Worm (Caenorhabditis elegans) whole organism, midembryonic: ENCODE measurements around the gene nhr-67.

Source experiments
- T22C8.4 ChIP-seq: fragments of 200-800 bp; sonication (Bioruptor generic); IDR thresholded peaks from 2 replicates; pipeline ENCODE4 v1.3.6; 2022; ENCODE audit warnings: missing genetic modification characterization, missing compliant biosample characterization
- cog-1 ChIP-seq: sonication (generic microtip); optimal IDR thresholded peaks from 2 replicates; lab custom pipeline; 2016; ENCODE audit warnings: missing genetic modification characterization, missing compliant biosample characterization
- flt-1 ChIP-seq: fragments of 200-800 bp; sonication (Bioruptor generic); IDR thresholded peaks from 2 replicates; pipeline ENCODE4 v1.3.6; 2022; ENCODE audit warnings: missing genetic modification characterization, missing compliant biosample characterization
- klf-2 ChIP-seq: fragments of 200-800 bp; sonication (Bioruptor generic); conservative IDR thresholded peaks from 2 replicates; pipeline ENCODE4 v1.3.6; 2022; ENCODE audit warnings: missing genetic modification reagents, missing genetic modification characterization, missing compliant biosample characterization
- med-1 ChIP-seq: sonication (generic microtip); optimal IDR thresholded peaks from 2 replicates; lab custom pipeline; 2017; ENCODE audit warnings: missing genetic modification characterization, mild to moderate bottlenecking, missing compliant biosample characterization, antibody characterized with exemption, missing genetic modification reagents; ENCODE audit not compliant: insufficient read depth
- ref-1 ChIP-seq: fragments of 200-800 bp; sonication (Bioruptor generic); conservative IDR thresholded peaks from 2 replicates; pipeline ENCODE4 v1.3.6; 2022; ENCODE audit warnings: missing genetic modification reagents, missing genetic modification characterization, missing compliant biosample characterization
- tab-1 ChIP-seq: fragments of 200-800 bp; sonication (Bioruptor generic); IDR thresholded peaks from 2 replicates; pipeline ENCODE4 v1.3.6; 2022; ENCODE audit warnings: missing genetic modification characterization, missing compliant biosample characterization
- ztf-23 ChIP-seq: fragments of 200-800 bp; sonication (Bioruptor generic); IDR thresholded peaks from 2 replicates; pipeline ENCODE4 v1.3.6; 2022; ENCODE audit warnings: missing genetic modification reagents, missing genetic modification characterization, missing compliant biosample characterization
- ztf-29 ChIP-seq: fragments of 200-800 bp; sonication (Bioruptor generic); IDR thresholded peaks from 2 replicates; pipeline ENCODE4 v1.3.6; 2022; ENCODE audit warnings: missing genetic modification reagents, missing genetic modification characterization, missing compliant biosample characterization

Gene nhr-67

ce11 chrIV:11169652-11170051 is at the start of gene nhr-67:
Gene nhr-67 (plus strand): TSS chrIV:11169748.
- TF ChIP-seq T22C8.4 (GFP tag; lab: Robert Waterston, UW): no peak
- no peak for TF ChIP-seq klf-2 (GFP tag; lab: Robert Waterston, UW)
- no peak for TF ChIP-seq ref-1 (GFP tag; lab: Robert Waterston, UW)
- no peak for TF ChIP-seq ztf-23 (GFP tag; lab: Robert Waterston, UW)
- TF ChIP-seq med-1 (GFP tag; lab: Kevin White, UChicago): no peak
- no peak for TF ChIP-seq cog-1 (tag; lab: Kevin White, UChicago)
- TF ChIP-seq ztf-29 (GFP tag; lab: Robert Waterston, UW): no peak
- TF ChIP-seq tab-1 (GFP tag; lab: Robert Waterston, UW): no peak
- TF ChIP-seq flt-1 (GFP tag; lab: Robert Waterston, UW): no peak

ce11 chrIV:11119972-11120562 is 49.5 kb upstream of the nhr-67 start:
- TF ChIP-seq cog-1 (tag; lab: Kevin White, UChicago) (no peak), med-1 (GFP tag; lab: Kevin White, UChicago) (no peak), T22C8.4 (GFP tag; lab: Robert Waterston, UW) (no peak), ref-1 (GFP tag; lab: Robert Waterston, UW) (no peak), klf-2 (GFP tag; lab: Robert Waterston, UW) (no peak), flt-1 (GFP tag; lab: Robert Waterston, UW) (0 out of 2 replicates have a peak, but pooled peaks have one; percentile 56), tab-1 (GFP tag; lab: Robert Waterston, UW) (no peak), ztf-29 (GFP tag; lab: Robert Waterston, UW) (no peak), ztf-23 (GFP tag; lab: Robert Waterston, UW) (0 out of 2 replicates have a peak, but pooled peaks have one; percentile 41)

- TF ChIP-seq cog-1 (tag; lab: Kevin White, UChicago): no peak
- no peak for TF ChIP-seq tab-1 (GFP tag; lab: Robert Waterston, UW)
- no peak for TF ChIP-seq ref-1 (GFP tag; lab: Robert Waterston, UW)
- TF ChIP-seq T22C8.4 (GFP tag; lab: Robert Waterston, UW): no peak
- no peak for TF ChIP-seq klf-2 (GFP tag; lab: Robert Waterston, UW)
- no peak for TF ChIP-seq ztf-29 (GFP tag; lab: Robert Waterston, UW)
- TF ChIP-seq flt-1 (GFP tag; lab: Robert Waterston, UW): no peak
- TF ChIP-seq med-1 (GFP tag; lab: Kevin White, UChicago): no peak
- no peak for TF ChIP-seq ztf-23 (GFP tag; lab: Robert Waterston, UW)
These were observed 44.9 kb upstream of the nhr-67 start, which contains the start of gene spo-11 for ce11 chrIV:11124674-11125073. Gene spo-11 (minus strand): TSS chrIV:11124862.

ce11 chrIV:11125200-11125599 is 44.3 kb upstream of the nhr-67 start:
- TF ChIP-seq tab-1 (GFP tag; lab: Robert Waterston, UW) (no peak), klf-2 (GFP tag; lab: Robert Waterston, UW) (no peak)

- TF ChIP-seq klf-2 (GFP tag; lab: Robert Waterston, UW) (no peak), ref-1 (GFP tag; lab: Robert Waterston, UW) (no peak), cog-1 (tag; lab: Kevin White, UChicago) (no peak), tab-1 (GFP tag; lab: Robert Waterston, UW) (no peak), ztf-29 (GFP tag; lab: Robert Waterston, UW) (no peak), T22C8.4 (GFP tag; lab: Robert Waterston, UW) (no peak), flt-1 (GFP tag; lab: Robert Waterston, UW) (no peak), med-1 (GFP tag; lab: Kevin White, UChicago) (no peak), ztf-23 (GFP tag; lab: Robert Waterston, UW) (no peak)
These were observed 43.9 kb upstream of the nhr-67 start for ce11 chrIV:11125604-11126003.

ce11 chrIV:11126004-11126027 is 43.7 kb upstream of the nhr-67 start, which contains the start of gene swsn-4:
Gene swsn-4 (plus strand): TSS chrIV:11126024.
- TF ChIP-seq med-1 (GFP tag; lab: Kevin White, UChicago) (no peak), ztf-29 (GFP tag; lab: Robert Waterston, UW) (no peak), ztf-23 (GFP tag; lab: Robert Waterston, UW) (no peak), tab-1 (GFP tag; lab: Robert Waterston, UW) (no peak), klf-2 (GFP tag; lab: Robert Waterston, UW) (no peak), T22C8.4 (GFP tag; lab: Robert Waterston, UW) (no peak), ref-1 (GFP tag; lab: Robert Waterston, UW) (no peak), cog-1 (tag; lab: Kevin White, UChicago) (no peak), flt-1 (GFP tag; lab: Robert Waterston, UW) (no peak)

- TF ChIP-seq med-1 (GFP tag; lab: Kevin White, UChicago) (no peak), tab-1 (GFP tag; lab: Robert Waterston, UW) (no peak), T22C8.4 (GFP tag; lab: Robert Waterston, UW) (no peak), ztf-23 (GFP tag; lab: Robert Waterston, UW) (no peak)
These were observed 43.5 kb upstream of the nhr-67 start for ce11 chrIV:11126028-11126427.

- TF ChIP-seq tab-1 (GFP tag; lab: Robert Waterston, UW) (no peak), flt-1 (GFP tag; lab: Robert Waterston, UW) (no peak), cog-1 (tag; lab: Kevin White, UChicago) (no peak), T22C8.4 (GFP tag; lab: Robert Waterston, UW) (no peak), klf-2 (GFP tag; lab: Robert Waterston, UW) (no peak), med-1 (GFP tag; lab: Kevin White, UChicago) (no peak), ref-1 (GFP tag; lab: Robert Waterston, UW) (no peak), ztf-29 (GFP tag; lab: Robert Waterston, UW) (no peak), ztf-23 (GFP tag; lab: Robert Waterston, UW) (no peak)
These were observed 38.8 kb upstream of the nhr-67 start for ce11 chrIV:11130774-11131173.

- TF ChIP-seq tab-1 (GFP tag; lab: Robert Waterston, UW) (no peak), ztf-29 (GFP tag; lab: Robert Waterston, UW) (no peak), med-1 (GFP tag; lab: Kevin White, UChicago) (no peak), cog-1 (tag; lab: Kevin White, UChicago) (no peak), flt-1 (GFP tag; lab: Robert Waterston, UW) (no peak), klf-2 (GFP tag; lab: Robert Waterston, UW) (no peak), ztf-23 (GFP tag; lab: Robert Waterston, UW) (no peak), T22C8.4 (GFP tag; lab: Robert Waterston, UW) (no peak), ref-1 (GFP tag; lab: Robert Waterston, UW) (no peak)
These were observed 38.3 kb upstream of the nhr-67 start, which contains the start of gene ard-1 for ce11 chrIV:11131268-11131667. Gene ard-1 (plus strand): TSS chrIV:11131279.
